Fruit fly (Drosophila melanogaster) Kc167 (cell line): Measurements from ENCODE around the gene stumps.

ENCODE experiments used
- Myc ChIP-seq: fragments of >200 bp; optimal IDR thresholded peaks from 2 replicates; lab custom pipeline; 2017; ENCODE audit warnings: missing external identifiers
- h ChIP-seq: fragments of >200 bp; optimal IDR thresholded peaks from 3 replicates; lab custom pipeline; 2018; ENCODE audit warnings: missing external identifiers
- insv ChIP-seq: fragments of >200 bp; optimal IDR thresholded peaks from 3 replicates; lab custom pipeline; 2018; ENCODE audit warnings: missing external identifiers
- psq ChIP-seq: fragments of >200 bp; optimal IDR thresholded peaks from 2 replicates; lab custom pipeline; 2017; ENCODE audit warnings: missing external identifiers

dm6 chr3R:14622571-14622970 is 45.6 kb downstream of the stumps start:
- TF ChIP-seq psq, result no peak
- TF ChIP-seq h (lab: Kevin White, UChicago), result no peak
- no peak for TF ChIP-seq Myc (lab: Kevin White, UChicago)
- TF ChIP-seq insv, result no peak
